Worm (Caenorhabditis elegans) whole organism, L1 larva: ENCODE results near the gene rev-1.

Source experiments
- F16B12.6 ChIP-seq: fragments of 150-350 bp; optimal IDR thresholded peaks from 2 replicates; lab custom pipeline; 2014; ENCODE audit warnings: missing biosample characterization, missing genetic modification characterization
- Y116A8C.19 ChIP-seq: sonication (generic microtip); optimal IDR thresholded peaks from 2 replicates; lab custom pipeline; 2016; ENCODE audit warnings: missing compliant biosample characterization, missing genetic modification characterization, borderline replicate concordance
- aha-1 ChIP-seq: fragments of 150-350 bp; optimal IDR thresholded peaks from 2 replicates; lab custom pipeline; 2014; ENCODE audit warnings: missing biosample characterization, missing genetic modification characterization
- alr-1 ChIP-seq: fragments of 200-800 bp; sonication (Bioruptor generic); optimal IDR thresholded peaks from 2 replicates; lab custom pipeline; 2018; ENCODE audit warnings: borderline replicate concordance, mild to moderate bottlenecking, missing genetic modification characterization, missing compliant biosample characterization
- ceh-63 ChIP-seq: fragments of 200-800 bp; sonication (Bioruptor generic); optimal IDR thresholded peaks from 2 replicates; lab custom pipeline; 2018; ENCODE audit warnings: mild to moderate bottlenecking, missing genetic modification characterization, missing compliant biosample characterization
- ceh-8 ChIP-seq: fragments of 200-800 bp; sonication (Bioruptor generic); optimal IDR thresholded peaks from 2 replicates; lab custom pipeline; 2018; ENCODE audit warnings: mild to moderate bottlenecking, missing genetic modification characterization, moderate library complexity, missing compliant biosample characterization
- ceh-82 ChIP-seq, 3 experiments: fragments of 150-350 bp in 1 of 3; sonication (generic microtip) in 2 of 3; optimal IDR thresholded peaks; 2 replicates each; lab custom pipeline; 2014 to 2017; ENCODE audit warnings: missing biosample characterization in 3 of 3, missing genetic modification characterization in 3 of 3
- ces-1 ChIP-seq: fragments of 150-350 bp; optimal IDR thresholded peaks from 2 replicates; lab custom pipeline; 2014; ENCODE audit warnings: missing biosample characterization, missing genetic modification reagents, missing genetic modification characterization
- dpl-1 ChIP-seq, 3 experiments: fragments of 150-350 bp in 2 of 3; sonication (generic microtip) in 1 of 3; optimal IDR thresholded peaks; 2 replicates each; lab custom pipeline; 2014 to 2017; ENCODE audit warnings: missing biosample characterization in 3 of 3, missing genetic modification characterization in 3 of 3, missing genetic modification reagents in 3 of 3
- efl-1 ChIP-seq, 4 experiments: fragments of 150-350 bp; optimal IDR thresholded peaks in 3 of 4; peaks in 1 of 4; 1 replicate in 1 of 4; 2 replicates in 3 of 4; lab custom pipeline; 2014; ENCODE audit warnings: missing biosample characterization in 2 of 4, missing genetic modification characterization in 2 of 4, missing genetic modification reagents in 2 of 4
- efl-3 ChIP-seq: fragments of 200-800 bp; sonication (Bioruptor generic); optimal IDR thresholded peaks from 2 replicates; lab custom pipeline; 2018; ENCODE audit warnings: mild to moderate bottlenecking, missing genetic modification characterization, missing compliant biosample characterization
- egl-13 ChIP-seq: sonication (generic microtip); optimal IDR thresholded peaks from 2 replicates; lab custom pipeline; 2016; ENCODE audit warnings: missing genotype, missing genetic modification reagents, missing genetic modification characterization, missing compliant biosample characterization
- egl-27 ChIP-seq, 2 experiments: fragments of 150-350 bp in 1 of 2; sonication (generic microtip); optimal IDR thresholded peaks; 3 replicates each; lab custom pipeline; 2017 to 2018; ENCODE audit warnings: missing biosample characterization in 2 of 2, missing genetic modification characterization in 2 of 2, missing genetic modification reagents in 2 of 2
- fkh-4 ChIP-seq: sonication (generic microtip); optimal IDR thresholded peaks from 2 replicates; lab custom pipeline; 2016; ENCODE audit warnings: missing compliant biosample characterization, missing genetic modification characterization, borderline replicate concordance
- fkh-8 ChIP-seq: sonication (generic microtip); optimal IDR thresholded peaks from 2 replicates; lab custom pipeline; 2016; ENCODE audit warnings: mild to moderate bottlenecking, missing genetic modification characterization, missing compliant biosample characterization
- hlh-17 ChIP-seq: fragments of 200-800 bp; sonication (Bioruptor generic); optimal IDR thresholded peaks from 2 replicates; lab custom pipeline; 2018; ENCODE audit warnings: missing genetic modification characterization, mild to moderate bottlenecking, missing compliant biosample characterization, moderate library complexity, borderline replicate concordance
- hlh-4 ChIP-seq: sonication (generic microtip); optimal IDR thresholded peaks from 2 replicates; lab custom pipeline; 2016; ENCODE audit warnings: mild to moderate bottlenecking, missing genetic modification characterization, missing compliant biosample characterization
- hpl-2 ChIP-seq: fragments of 150-350 bp; optimal IDR thresholded peaks from 2 replicates; lab custom pipeline; 2014; ENCODE audit warnings: missing biosample characterization, missing genetic modification reagents, missing genetic modification characterization
- irx-1 ChIP-seq: sonication (generic microtip); optimal IDR thresholded peaks from 2 replicates; lab custom pipeline; 2016; ENCODE audit warnings: missing genetic modification characterization, missing compliant biosample characterization
- isw-1 ChIP-seq: fragments of 200-800 bp; sonication (Bioruptor generic); IDR thresholded peaks from 2 replicates; pipeline ENCODE4 v1.3.6; 2022; ENCODE audit warnings: missing genetic modification characterization, missing compliant biosample characterization
- lin-15B ChIP-seq: fragments of 150-350 bp; sonication (generic microtip); optimal IDR thresholded peaks from 3 replicates; lab custom pipeline; 2014; ENCODE audit warnings: missing biosample characterization, missing genetic modification characterization
- lin-35 ChIP-seq, 2 experiments: fragments of 150-350 bp; optimal IDR thresholded peaks; 2 replicates each; lab custom pipeline; 2014; ENCODE audit warnings: missing biosample characterization in 2 of 2, missing genetic modification characterization in 2 of 2, missing genetic modification reagents in 2 of 2
- lsy-2 ChIP-seq, 2 experiments: fragments of 150-350 bp; optimal IDR thresholded peaks; 2 replicates each; lab custom pipeline; 2014; ENCODE audit warnings: missing biosample characterization in 2 of 2, missing genetic modification characterization in 2 of 2
- mef-2 ChIP-seq: fragments of 150-350 bp; optimal IDR thresholded peaks from 2 replicates; lab custom pipeline; 2014; ENCODE audit warnings: missing biosample characterization, missing genetic modification characterization
- nhr-11 ChIP-seq: fragments of 150-350 bp; optimal IDR thresholded peaks from 2 replicates; lab custom pipeline; 2014; ENCODE audit warnings: missing biosample characterization, missing genetic modification characterization
- nhr-19 ChIP-seq: fragments of 200-800 bp; sonication (Bioruptor generic); conservative IDR thresholded peaks from 2 replicates; pipeline ENCODE4 v1.3.6; 2022; ENCODE audit warnings: missing genetic modification characterization, missing compliant biosample characterization
- nhr-20 ChIP-seq: sonication (generic microtip); optimal IDR thresholded peaks from 2 replicates; lab custom pipeline; 2016; ENCODE audit warnings: mild to moderate bottlenecking, missing genetic modification characterization, missing compliant biosample characterization
- nhr-237 ChIP-seq: fragments of 150-350 bp; optimal IDR thresholded peaks from 2 replicates; lab custom pipeline; 2014; ENCODE audit warnings: missing biosample characterization, missing genetic modification characterization
- nhr-71 ChIP-seq: sonication (generic microtip); optimal IDR thresholded peaks from 2 replicates; lab custom pipeline; 2016; ENCODE audit warnings: mild to moderate bottlenecking, missing genetic modification characterization, moderate library complexity, missing compliant biosample characterization
- pqm-1 ChIP-seq: sonication (generic microtip); optimal IDR thresholded peaks from 3 replicates; lab custom pipeline; 2017; ENCODE audit warnings: missing biosample characterization, missing genetic modification characterization
- rnt-1 ChIP-seq: sonication (generic microtip); optimal IDR thresholded peaks from 2 replicates; lab custom pipeline; 2016; ENCODE audit warnings: mild to moderate bottlenecking, missing genetic modification characterization, moderate library complexity, missing compliant biosample characterization
- skn-1 ChIP-seq: fragments of 150-350 bp; optimal IDR thresholded peaks from 2 replicates; lab custom pipeline; 2014; ENCODE audit warnings: missing biosample characterization, missing genetic modification characterization
- snu-23 ChIP-seq: sonication (generic microtip); optimal IDR thresholded peaks from 2 replicates; lab custom pipeline; 2016; ENCODE audit warnings: missing genetic modification characterization, missing compliant biosample characterization
- sup-37 ChIP-seq: fragments of 200-800 bp; sonication (Bioruptor generic); optimal IDR thresholded peaks from 2 replicates; lab custom pipeline; 2018; ENCODE audit warnings: mild to moderate bottlenecking, missing genetic modification characterization, missing compliant biosample characterization
- swsn-7 ChIP-seq: sonication (generic microtip); optimal IDR thresholded peaks from 2 replicates; lab custom pipeline; 2016; ENCODE audit warnings: missing genetic modification characterization, missing compliant biosample characterization
- tlp-1 ChIP-seq: fragments of 150-350 bp; optimal IDR thresholded peaks from 2 replicates; lab custom pipeline; 2014; ENCODE audit warnings: missing biosample characterization, missing genetic modification characterization
- unc-86 ChIP-seq: sonication (generic microtip); optimal IDR thresholded peaks from 2 replicates; lab custom pipeline; 2016; ENCODE audit warnings: missing genetic modification characterization, missing compliant biosample characterization
- unc-98 ChIP-seq: fragments of 200-800 bp; sonication (Bioruptor generic); IDR thresholded peaks from 2 replicates; pipeline ENCODE4 v1.3.6; 2022; ENCODE audit warnings: missing genetic modification characterization, missing compliant biosample characterization
- vab-15 ChIP-seq: sonication (generic microtip); optimal IDR thresholded peaks from 2 replicates; lab custom pipeline; 2017; ENCODE audit warnings: missing genotype, mild to moderate bottlenecking, missing genetic modification characterization, missing compliant biosample characterization
- xbp-1 ChIP-seq: sonication (generic microtip); optimal IDR thresholded peaks from 2 replicates; lab custom pipeline; 2016; ENCODE audit warnings: missing genetic modification characterization, missing compliant biosample characterization
- zag-1 ChIP-seq: fragments of 150-350 bp; optimal IDR thresholded peaks from 2 replicates; lab custom pipeline; 2014; ENCODE audit warnings: missing biosample characterization, missing genetic modification characterization

Gene rev-1

DNA sequence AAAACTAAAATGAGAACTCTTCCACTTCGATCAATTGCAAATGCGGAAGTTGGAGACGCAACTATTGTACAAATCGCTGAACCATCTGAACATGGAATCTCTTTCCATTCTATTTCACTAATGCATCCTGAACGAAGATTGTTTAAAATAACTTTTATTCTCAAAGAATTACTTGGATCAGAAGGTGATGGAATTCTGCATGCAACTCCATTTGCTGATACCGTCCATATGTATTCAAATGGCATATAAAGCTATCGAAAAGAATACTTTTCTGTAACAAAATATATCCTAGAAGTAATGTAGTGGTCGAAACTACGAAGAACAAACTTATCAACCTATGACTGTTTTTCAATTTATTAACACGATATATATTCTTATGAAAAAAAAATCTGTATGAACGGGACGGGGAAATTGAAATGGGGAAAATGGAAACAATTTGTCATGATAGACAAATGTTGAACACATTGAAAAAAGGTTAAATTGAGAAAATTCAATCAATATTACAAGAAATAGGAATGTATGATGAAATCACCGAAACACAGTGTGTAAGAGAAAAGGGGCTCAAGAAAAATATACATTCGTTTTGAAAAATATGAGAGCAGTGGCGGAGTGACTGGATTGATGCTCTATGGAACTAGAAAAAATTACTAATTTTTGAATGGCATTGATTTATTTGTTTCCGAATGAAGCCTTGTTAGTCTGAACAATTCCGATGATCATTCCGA, 22.5 kb upstream of the rev-1 start, which contains the start of gene T01H3.2:
T01H3.2 (minus strand) TSS at position 251 of the 725 bp plus-strand sequence.
- no peak for TF ChIP-seq efl-1 (optimal IDR thresholded peaks at IDR 0.05; lab: Kevin White, UChicago)
- TF ChIP-seq efl-1 (GFP tag; optimal IDR thresholded peaks at IDR 0.05 in 1 of 2; lab: Kevin White, UChicago) = peak in 1 of 2 experiments; percentile 86
- TF ChIP-seq snu-23 (GFP tag; lab: Kevin White, UChicago) = peak; percentile 2
- no peak for TF ChIP-seq irx-1 (tag; lab: Kevin White, UChicago)
- peak; percentile 41 for TF ChIP-seq nhr-71 (tag; lab: Kevin White, UChicago)

DNA sequence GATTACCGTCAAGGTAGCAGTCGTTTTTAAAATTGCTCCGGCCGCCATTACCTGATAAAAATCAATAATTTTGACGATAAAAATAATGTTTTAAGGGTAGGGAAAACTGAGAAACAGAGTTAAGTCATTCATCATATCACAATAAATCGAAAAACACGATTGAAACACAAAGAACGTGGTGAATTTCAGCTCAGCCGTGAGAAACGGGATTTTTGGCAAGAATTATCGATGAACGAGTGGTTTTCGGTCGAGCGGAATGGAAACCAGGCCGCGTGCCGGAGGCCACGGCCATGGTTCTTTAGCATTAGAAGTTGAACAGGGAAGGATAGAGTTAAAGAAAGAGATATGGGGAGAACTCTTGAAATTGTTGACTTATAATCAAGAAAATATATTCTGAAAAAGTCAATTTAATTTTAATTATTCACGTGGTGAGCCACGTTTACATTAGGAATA, 21.1 kb upstream of the rev-1 start, which contains the start of the genes vha-4 and T01H3.5:
vha-4 (minus strand) TSS at position 51 of the 453 bp plus-strand sequence.
T01H3.5 (plus strand) TSS at position 351 of the 453 bp plus-strand sequence.
- TF ChIP-seq egl-27 (tag; optimal IDR thresholded peaks at IDR 0.05; lab: Kevin White, UChicago) (no peak), dpl-1 (GFP tag; optimal IDR thresholded peaks at IDR 0.05; lab: Kevin White, UChicago) (peak in 1 of 3 experiments; percentile 23), nhr-19 (GFP tag; lab: Robert Waterston, UW) (no peak), lin-35 (GFP tag; optimal IDR thresholded peaks at IDR 0.05; lab: Kevin White, UChicago) (peak in 1 of 2 experiments; percentile 5), snu-23 (GFP tag; lab: Kevin White, UChicago) (peak; percentile 6), lsy-2 (tag; optimal IDR thresholded peaks at IDR 0.05; lab: Kevin White, UChicago) (peak in 1 of 2 experiments; percentile 21)

DNA sequence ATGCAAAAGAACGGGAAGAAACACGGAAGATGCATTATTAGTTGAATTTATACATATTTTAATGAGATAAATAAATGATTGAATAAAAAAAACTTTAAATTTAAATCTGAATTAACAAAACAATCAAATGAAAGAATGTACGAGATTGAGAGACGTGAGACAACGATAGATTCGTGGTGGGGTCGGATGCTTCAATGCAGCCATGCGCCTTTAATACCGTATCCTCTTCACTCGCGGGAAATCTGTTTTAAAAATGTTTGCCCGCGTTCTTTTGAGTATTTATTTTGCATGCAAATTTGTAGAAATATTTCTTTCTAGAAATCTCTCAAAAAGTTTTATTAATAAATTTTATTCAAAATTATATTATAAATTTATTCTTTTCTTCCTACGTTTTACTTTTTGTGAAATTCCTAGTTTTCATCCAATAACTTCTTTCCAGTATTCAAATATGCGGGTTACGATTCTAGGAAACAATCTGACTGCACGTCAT, 20.0 kb upstream of the rev-1 start, which contains the start of gene perm-1:
perm-1 (plus strand) TSS at position 440 of the 490 bp plus-strand sequence.
- TF ChIP-seq nhr-20 (tag; lab: Kevin White, UChicago) (no peak), lsy-2 (tag; optimal IDR thresholded peaks at IDR 0.05; lab: Kevin White, UChicago) (peak in 1 of 2 experiments; percentile 46)

- TF ChIP-seq fkh-4 (tag; lab: Kevin White, UChicago) (no peak), nhr-237 (tag; lab: Kevin White, UChicago) (no peak), rnt-1 (tag; lab: Kevin White, UChicago) (no peak), sup-37 (no peak), isw-1 (GFP tag; lab: Robert Waterston, UW) (no peak), alr-1 (no peak), xbp-1 (tag; lab: Kevin White, UChicago) (no peak), snu-23 (GFP tag; lab: Kevin White, UChicago) (no peak), nhr-11 (tag; lab: Kevin White, UChicago) (no peak), irx-1 (tag; lab: Kevin White, UChicago) (no peak), swsn-7 (tag; lab: Kevin White, UChicago) (no peak), lsy-2 (tag; optimal IDR thresholded peaks at IDR 0.05; lab: Kevin White, UChicago) (peak; percentile 6 to 37), Y116A8C.19 (tag; lab: Kevin White, UChicago) (no peak), hlh-17 (GFP tag; lab: Kevin White, UChicago) (no peak), mef-2 (no peak), vab-15 (tag; lab: Kevin White, UChicago) (no peak), ces-1 (GFP tag; lab: Kevin White, UChicago) (no peak), tlp-1 (tag; lab: Kevin White, UChicago) (no peak), hlh-4 (tag; lab: Kevin White, UChicago) (no peak), fkh-8 (peak; percentile 8), ceh-8 (GFP tag; lab: Kevin White, UChicago) (no peak), F16B12.6 (tag; lab: Kevin White, UChicago) (peak; percentile 14), ceh-63 (GFP tag; lab: Kevin White, UChicago) (no peak), unc-98 (GFP tag; lab: Robert Waterston, UW) (no peak), pqm-1 (tag; lab: Kevin White, UChicago) (no peak), egl-13 (no peak), lin-15B (no peak), efl-1 (optimal IDR thresholded peaks at IDR 0.05; lab: Kevin White, UChicago) (peak; percentile 2 to 3), efl-1 (GFP tag; optimal IDR thresholded peaks at IDR 0.05 in 1 of 2; lab: Kevin White, UChicago) (no peak), dpl-1 (GFP tag; optimal IDR thresholded peaks at IDR 0.05; lab: Kevin White, UChicago) (no peak), aha-1 (tag; lab: Kevin White, UChicago) (no peak), skn-1 (tag; lab: Kevin White, UChicago) (no peak), unc-86 (no peak), zag-1 (tag; lab: Kevin White, UChicago) (no peak), hpl-2 (GFP tag; lab: Kevin White, UChicago) (no peak), efl-3 (GFP tag; lab: Kevin White, UChicago) (no peak), ceh-82 (tag; optimal IDR thresholded peaks at IDR 0.05; lab: Kevin White, UChicago) (peak; percentile 12 to 68 (median 22))
Observed at ce11 chrII:7884898-7885297, 15.5 kb upstream of the rev-1 start.
